Fruit fly (Drosophila melanogaster) whole organism, wandering third instar larva: ENCODE data around the gene Usp1.
A peak's percentile ranks its signal among the peaks of the same experiment; 100 is the strongest.

ENCODE experiments used
- CG32264 ChIP-seq: fragments of 200-800 bp; sonication (Bioruptor generic); optimal IDR thresholded peaks from 2 replicates; lab custom pipeline; 2016; ENCODE audit warnings: missing biosample characterization, missing genetic modification characterization
- CG9705 ChIP-seq: fragments of 200-800 bp; sonication (Bioruptor generic); optimal IDR thresholded peaks from 2 replicates; lab custom pipeline; 2018; ENCODE audit warnings: missing biosample characterization, mild to moderate bottlenecking, missing genetic modification characterization
- CrebA ChIP-seq: fragments of 200-800 bp; sonication (Bioruptor generic); optimal IDR thresholded peaks from 2 replicates; lab custom pipeline; 2016; ENCODE audit warnings: missing biosample characterization, mild to moderate bottlenecking, missing genetic modification characterization, borderline replicate concordance
- Dfd ChIP-seq: fragments of >200 bp; optimal IDR thresholded peaks from 2 replicates; lab custom pipeline; 2017; ENCODE audit warnings: missing biosample characterization, missing genetic modification characterization
- GATAd ChIP-seq: sonication (Bioruptor generic); optimal IDR thresholded peaks from 2 replicates; lab custom pipeline; 2016; ENCODE audit warnings: missing biosample characterization, missing genetic modification characterization
- HLH106 ChIP-seq: fragments of 200-800 bp; optimal IDR thresholded peaks from 3 replicates; lab custom pipeline; 2019; ENCODE audit warnings: missing biosample characterization, mild to moderate bottlenecking, missing genetic modification characterization, moderate library complexity
- Hnf4 ChIP-seq: fragments of 200-800 bp; sonication (Bioruptor generic); optimal IDR thresholded peaks from 2 replicates; lab custom pipeline; 2016; ENCODE audit warnings: missing biosample characterization, mild to moderate bottlenecking, missing genetic modification characterization
- Hr78 ChIP-seq: fragments of >200 bp; optimal IDR thresholded peaks from 2 replicates; lab custom pipeline; 2017; ENCODE audit warnings: missing biosample characterization, missing genetic modification characterization
- Hr83 ChIP-seq: fragments of 200-300 bp; sonication (Bioruptor generic); optimal IDR thresholded peaks from 2 replicates; lab custom pipeline; 2016; ENCODE audit warnings: missing biosample characterization, mild to moderate bottlenecking, missing genetic modification characterization, moderate library complexity; ENCODE audit not compliant: poor library complexity, severe bottlenecking
- Jra ChIP-seq: sonication (Bioruptor generic); optimal IDR thresholded peaks from 2 replicates; lab custom pipeline; 2016; ENCODE audit warnings: missing biosample characterization, missing genetic modification characterization
- Myc ChIP-seq: fragments of >200 bp; optimal IDR thresholded peaks from 2 replicates; lab custom pipeline; 2017
- N ChIP-seq: fragments of >200 bp; optimal IDR thresholded peaks from 2 replicates; lab custom pipeline; 2018; ENCODE audit warnings: missing biosample characterization, missing external identifiers, missing genetic modification characterization
- OdsH ChIP-seq: fragments of 200-800 bp; sonication (Bioruptor generic); optimal IDR thresholded peaks from 2 replicates; lab custom pipeline; 2016; ENCODE audit warnings: missing biosample characterization, mild to moderate bottlenecking, missing genetic modification characterization
- Rel ChIP-seq, 2 experiments: fragments of 200-800 bp; sonication (Bioruptor generic) in 1 of 2; optimal IDR thresholded peaks; 2 replicates in 1 of 2; 3 replicates in 1 of 2; lab custom pipeline; 2016 to 2019; ENCODE audit warnings: mild to moderate bottlenecking in 2 of 2, missing biosample characterization in 2 of 2, missing genetic modification characterization in 2 of 2, moderate library complexity in 1 of 2
- Sp1 ChIP-seq: fragments of 200-800 bp; sonication (Bioruptor generic); optimal IDR thresholded peaks from 3 replicates; lab custom pipeline; 2019; ENCODE audit warnings: missing biosample characterization, mild to moderate bottlenecking, missing genetic modification characterization, moderate library complexity
- Vsx2 ChIP-seq: fragments of 200-300, 225-300 bp; sonication (Bioruptor generic); optimal IDR thresholded peaks from 2 replicates; lab custom pipeline; 2018; ENCODE audit warnings: missing biosample characterization, missing genetic modification characterization; ENCODE audit not compliant: partially characterized antibody
- br ChIP-seq: fragments of 200-800 bp; sonication (Bioruptor generic); optimal IDR thresholded peaks from 2 replicates; lab custom pipeline; 2016; ENCODE audit warnings: missing biosample characterization, missing genetic modification characterization
- brk ChIP-seq: fragments of 200-800 bp; sonication (Bioruptor generic); optimal IDR thresholded peaks from 2 replicates; lab custom pipeline; 2016; ENCODE audit warnings: missing biosample characterization, mild to moderate bottlenecking, missing genetic modification characterization
- dl ChIP-seq, 2 experiments: fragments of 175-275, 200-275 bp in 1 of 2; fragments of 200-275 bp in 1 of 2; sonication (Bioruptor generic); optimal IDR thresholded peaks; lab custom pipeline; 2018; ENCODE audit warnings: mild to moderate bottlenecking in 2 of 2, missing biosample characterization in 2 of 2, missing genetic modification characterization in 2 of 2, moderate library complexity in 2 of 2; ENCODE audit not compliant: partially characterized antibody in 2 of 2, insufficient read depth in 1 of 2
- dmrt93B ChIP-seq: fragments of 200-800 bp; sonication (Bioruptor generic); optimal IDR thresholded peaks from 2 replicates; lab custom pipeline; 2018; ENCODE audit warnings: missing biosample characterization, mild to moderate bottlenecking, missing genetic modification characterization
- dsf ChIP-seq: sonication (Bioruptor generic); optimal IDR thresholded peaks from 2 replicates; lab custom pipeline; 2016; ENCODE audit warnings: missing biosample characterization, missing genetic modification characterization, borderline replicate concordance
- ey ChIP-seq: fragments of 200-800 bp; sonication (Bioruptor generic); optimal IDR thresholded peaks from 2 replicates; lab custom pipeline; 2016; ENCODE audit warnings: missing biosample characterization, missing genetic modification characterization
- foxo ChIP-seq, 2 experiments: fragments of 200-800 bp; sonication (Bioruptor generic); optimal IDR thresholded peaks; 2 replicates in 1 of 2; 3 replicates in 1 of 2; lab custom pipeline; 2016 to 2017; ENCODE audit warnings: missing biosample characterization in 2 of 2, missing genetic modification characterization in 2 of 2
- fru ChIP-seq: fragments of 200-800 bp; sonication (Bioruptor generic); optimal IDR thresholded peaks from 3 replicates; lab custom pipeline; 2016; ENCODE audit warnings: missing biosample characterization, mild to moderate bottlenecking, missing genetic modification characterization
- h ChIP-seq: fragments of 200-800 bp; sonication (Bioruptor generic); optimal IDR thresholded peaks from 3 replicates; lab custom pipeline; 2016; ENCODE audit warnings: missing biosample characterization, mild to moderate bottlenecking, missing genetic modification characterization
- jim ChIP-seq: fragments of 175-275, 200-325 bp; sonication (Bioruptor generic); optimal IDR thresholded peaks from 2 replicates; lab custom pipeline; 2016; ENCODE audit warnings: missing biosample characterization, mild to moderate bottlenecking, missing genetic modification characterization
- lola ChIP-seq: fragments of >200 bp; optimal IDR thresholded peaks from 2 replicates; lab custom pipeline; 2017; ENCODE audit warnings: missing biosample characterization, missing genetic modification characterization
- pan ChIP-seq: fragments of >200 bp; optimal IDR thresholded peaks from 2 replicates; lab custom pipeline; 2017
- psq ChIP-seq: fragments of 200-800 bp; sonication (Bioruptor generic); optimal IDR thresholded peaks from 3 replicates; lab custom pipeline; 2017; ENCODE audit warnings: missing biosample characterization, mild to moderate bottlenecking, missing genetic modification characterization, moderate library complexity
- rgr ChIP-seq: fragments of 200-800 bp; sonication (Bioruptor generic); optimal IDR thresholded peaks from 3 replicates; lab custom pipeline; 2016; ENCODE audit warnings: missing biosample characterization, mild to moderate bottlenecking, missing genetic modification characterization
- sage ChIP-seq: fragments of 200-800 bp; sonication (Bioruptor generic); optimal IDR thresholded peaks from 2 replicates; lab custom pipeline; 2016; ENCODE audit warnings: missing biosample characterization, mild to moderate bottlenecking, missing genetic modification characterization
- sv ChIP-seq: fragments of 200-800 bp; sonication (Bioruptor generic); optimal IDR thresholded peaks from 3 replicates; lab custom pipeline; 2016; ENCODE audit warnings: missing biosample characterization, missing genetic modification characterization
- tai ChIP-seq: sonication (Bioruptor generic); optimal IDR thresholded peaks from 2 replicates; lab custom pipeline; 2016; ENCODE audit warnings: missing biosample characterization, missing genetic modification characterization
- usp ChIP-seq: fragments of >200 bp; optimal IDR thresholded peaks from 2 replicates; lab custom pipeline; 2017; ENCODE audit warnings: missing biosample characterization, missing genetic modification characterization
- woc ChIP-seq: sonication (Bioruptor generic); optimal IDR thresholded peaks from 2 replicates; lab custom pipeline; 2016; ENCODE audit warnings: missing biosample characterization, mild to moderate bottlenecking, missing genetic modification characterization

Gene Usp1

dm6 chr3R:29207012-29207656 lies 21.8 kb upstream of the Usp1 start (continued):
- TF ChIP-seq CG32264 (GFP tag; lab: Kevin White, UChicago) (no peak), Hnf4 (GFP tag; lab: Kevin White, UChicago) (peak; percentile 74), psq (GFP tag; lab: Kevin White, UChicago) (peak; percentile 91)

- TF ChIP-seq Hr83 (GFP tag; lab: Kevin White, UChicago) (no peak), Sp1 (peak; percentile 26), fru (GFP tag; lab: Kevin White, UChicago) (peak; percentile 61), jim (GFP tag; lab: Kevin White, UChicago) (no peak), usp (no peak), OdsH (no peak), sv (GFP tag; lab: Kevin White, UChicago) (peak; percentile 6), CrebA (GFP tag; lab: Kevin White, UChicago) (no peak), dsf (GFP tag; lab: Kevin White, UChicago) (no peak), Hnf4 (GFP tag; lab: Kevin White, UChicago) (peak; percentile 12), brk (no peak), CG9705 (GFP tag; lab: Kevin White, UChicago) (no peak), woc (peak; percentile 11), h (GFP tag; lab: Kevin White, UChicago) (peak; percentile 45), ey (peak; percentile 37), Hr78 (GFP tag; lab: Kevin White, UChicago) (no peak), N (GFP tag; lab: Kevin White, UChicago) (no peak), pan (lab: Kevin White, UChicago) (no peak), psq (GFP tag; lab: Kevin White, UChicago) (peak; percentile 5), rgr (peak; percentile 40), HLH106 (peak; percentile 27), Dfd (GFP tag; lab: Kevin White, UChicago) (no peak), br (GFP tag; lab: Kevin White, UChicago) (peak; percentile 60), foxo (GFP tag; optimal IDR thresholded peaks at IDR 0.05; lab: Kevin White, UChicago) (peak in 1 of 2 experiments; percentile 55), dl (GFP tag; optimal IDR thresholded peaks at IDR 0.05; lab: Kevin White, UChicago; ENCODE audit: insufficient read depth in 1 of 2, partially characterized antibody in 2 of 2) (no peak)
- TF ChIP-seq, all 38 proteins: peak for 12
Measured at dm6 chr3R:29207996-29208395, 21.0 kb upstream of the Usp1 start.

DNA sequence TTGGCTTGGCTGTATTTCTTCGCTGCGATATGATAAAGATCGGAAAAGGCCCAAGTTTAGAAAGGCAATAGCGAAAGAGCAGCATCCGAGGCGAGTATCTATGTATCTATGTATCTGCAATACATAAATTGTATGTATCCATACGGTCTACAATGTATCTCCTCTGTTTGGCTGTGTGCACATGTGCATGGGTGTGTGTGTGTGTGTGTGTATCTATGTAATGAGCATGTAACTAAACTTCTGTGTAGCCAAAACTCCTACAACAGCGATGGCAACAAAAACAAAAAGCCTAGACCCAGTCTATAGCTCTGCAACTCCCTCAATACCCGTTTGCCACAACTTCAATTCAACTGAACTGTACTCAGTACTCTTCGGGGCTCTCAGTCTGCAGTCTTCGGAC lies 18.9 kb upstream of the Usp1 start:
- no peak for TF ChIP-seq sv (GFP tag; lab: Kevin White, UChicago)
- TF ChIP-seq Dfd (GFP tag; lab: Kevin White, UChicago), result peak; percentile 76
- TF ChIP-seq dsf (GFP tag; lab: Kevin White, UChicago), result no peak
- TF ChIP-seq, all 38 proteins: peak for 1

DNA sequence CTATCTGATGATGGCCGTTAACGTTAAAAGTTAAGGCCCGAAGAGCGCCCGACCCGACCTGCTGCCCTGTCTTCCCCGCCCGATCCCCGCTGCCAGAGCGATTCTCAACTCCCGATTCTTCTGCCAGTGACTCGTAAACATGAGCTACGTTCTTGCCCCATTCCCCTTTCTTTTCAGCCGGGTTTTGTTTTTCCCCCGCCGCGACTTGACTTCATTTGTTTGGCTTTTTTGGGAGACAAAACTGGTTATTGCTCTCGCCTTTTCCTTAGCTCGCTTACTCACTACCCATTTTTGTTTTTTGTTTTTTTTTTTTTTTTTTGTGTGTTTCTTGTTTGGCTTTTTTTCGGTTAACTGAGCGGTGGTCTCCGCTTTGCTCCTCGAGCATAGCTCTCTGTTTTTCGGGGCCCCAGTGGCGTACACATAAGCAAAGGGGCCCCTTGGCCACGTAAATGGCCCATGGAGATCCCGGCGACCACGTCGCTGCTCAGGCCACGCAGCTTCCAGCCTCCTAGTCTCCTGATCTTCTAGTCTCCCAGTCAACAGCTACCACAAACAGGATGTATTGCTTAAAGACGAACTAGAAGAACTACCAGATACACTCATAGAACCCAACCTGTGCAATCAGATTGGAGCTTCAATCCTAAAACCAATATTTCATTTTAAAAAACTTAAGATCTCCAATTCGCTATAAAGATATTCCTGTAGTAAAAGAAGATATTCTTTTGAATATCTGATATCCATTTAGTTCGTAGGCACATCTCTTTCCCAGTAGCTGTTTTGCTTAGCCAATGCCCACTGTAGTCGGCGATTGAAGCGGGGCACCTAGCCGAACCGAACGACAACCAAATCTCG lies 18.2 kb upstream of the Usp1 start:
- TF ChIP-seq sage (GFP tag; lab: Kevin White, UChicago), result peak; percentile 5
- no peak for TF ChIP-seq CG32264 (GFP tag; lab: Kevin White, UChicago)
- peak; percentile 49 for TF ChIP-seq ey
- TF ChIP-seq Vsx2 (GFP tag; lab: Kevin White, UChicago), result peak; percentile 38
- peak; percentile 43 for TF ChIP-seq Hr83 (GFP tag; lab: Kevin White, UChicago)
- TF ChIP-seq dl (GFP tag; optimal IDR thresholded peaks at IDR 0.05; lab: Kevin White, UChicago; ENCODE audit: insufficient read depth in 1 of 2, partially characterized antibody in 2 of 2), result no peak
- no peak for TF ChIP-seq sv (GFP tag; lab: Kevin White, UChicago)
- TF ChIP-seq Hnf4 (GFP tag; lab: Kevin White, UChicago), result no peak
- peak; percentile 21 for TF ChIP-seq woc
- peak; percentile 53 for TF ChIP-seq Sp1
- peak; percentile 36 for TF ChIP-seq br (GFP tag; lab: Kevin White, UChicago)
- no peak for TF ChIP-seq lola
- TF ChIP-seq dsf (GFP tag; lab: Kevin White, UChicago), result no peak
- no peak for TF ChIP-seq OdsH
- TF ChIP-seq CG9705 (GFP tag; lab: Kevin White, UChicago), result no peak
- no peak for TF ChIP-seq N (GFP tag; lab: Kevin White, UChicago)
- no peak for TF ChIP-seq Dfd (GFP tag; lab: Kevin White, UChicago)
- TF ChIP-seq psq (GFP tag; lab: Kevin White, UChicago), result peak; percentile 74
- peak; percentile 17 for TF ChIP-seq HLH106
- TF ChIP-seq tai, result no peak
- peak; percentile 4 to 16 for TF ChIP-seq foxo (GFP tag; optimal IDR thresholded peaks at IDR 0.05; lab: Kevin White, UChicago)
- no peak for TF ChIP-seq rgr
- peak; percentile 9 for TF ChIP-seq brk
- peak; percentile 5 for TF ChIP-seq Jra (GFP tag; lab: Kevin White, UChicago)
- TF ChIP-seq Rel (GFP tag; optimal IDR thresholded peaks at IDR 0.05; lab: Kevin White, UChicago), result peak; percentile 91
- TF ChIP-seq Rel (tag; optimal IDR thresholded peaks at IDR 0.05; lab: Kevin White, UChicago), result peak; percentile 93
- peak; percentile 77 for TF ChIP-seq jim (GFP tag; lab: Kevin White, UChicago)
- TF ChIP-seq h (GFP tag; lab: Kevin White, UChicago), result peak; percentile 29
- no peak for TF ChIP-seq Myc
- no peak for TF ChIP-seq pan (lab: Kevin White, UChicago)
- TF ChIP-seq Hr78 (GFP tag; lab: Kevin White, UChicago), result no peak
- peak; percentile 6 for TF ChIP-seq dmrt93B (GFP tag; lab: Kevin White, UChicago)
- no peak for TF ChIP-seq GATAd (GFP tag; lab: Kevin White, UChicago)
- TF ChIP-seq CrebA (GFP tag; lab: Kevin White, UChicago), result no peak
